Worm (Caenorhabditis elegans) whole organism, young adult: ENCODE data around the gene C27B7.9.

Source experiments
- B0035.1 ChIP-seq: sonication (generic microtip); optimal IDR thresholded peaks from 2 replicates; lab custom pipeline; 2016; ENCODE audit warnings: missing genetic modification characterization, mild to moderate bottlenecking, missing compliant biosample characterization, missing genotype, missing genetic modification reagents
- B0261.1 ChIP-seq: sonication (generic microtip); optimal IDR thresholded peaks from 2 replicates; lab custom pipeline; 2016; ENCODE audit warnings: mild to moderate bottlenecking, missing genetic modification characterization, moderate library complexity, missing compliant biosample characterization
- C06A6.2 ChIP-seq: fragments of 200-800 bp; sonication (Bioruptor generic); conservative IDR thresholded peaks from 2 replicates; pipeline ENCODE4 v1.3.6; 2022; ENCODE audit warnings: missing genetic modification characterization, missing compliant biosample characterization
- F10E7.11 ChIP-seq: sonication (generic microtip); optimal IDR thresholded peaks from 2 replicates; lab custom pipeline; 2017; ENCODE audit warnings: mild to moderate bottlenecking, missing genetic modification characterization, moderate library complexity, missing compliant biosample characterization
- F22D6.2 ChIP-seq: sonication (generic microtip); optimal IDR thresholded peaks from 2 replicates; lab custom pipeline; 2016; ENCODE audit warnings: mild to moderate bottlenecking, missing genetic modification characterization, missing compliant biosample characterization
- F37B4.10 ChIP-seq: fragments of 200-800 bp; sonication (Bioruptor generic); IDR thresholded peaks from 2 replicates; pipeline ENCODE4 v1.3.6; 2022; ENCODE audit warnings: missing genetic modification characterization, missing compliant biosample characterization
- F49E8.2 ChIP-seq: sonication (generic microtip); optimal IDR thresholded peaks from 3 replicates; lab custom pipeline; 2017; ENCODE audit warnings: missing genetic modification characterization, mild to moderate bottlenecking, missing compliant biosample characterization, antibody characterized with exemption, moderate library complexity; ENCODE audit not compliant: insufficient read depth
- F52B5.7 ChIP-seq: sonication (generic microtip); optimal IDR thresholded peaks from 2 replicates; lab custom pipeline; 2016; ENCODE audit warnings: mild to moderate bottlenecking, missing genetic modification characterization, missing compliant biosample characterization
- F57C9.4 ChIP-seq: sonication (generic microtip); optimal IDR thresholded peaks from 2 replicates; lab custom pipeline; 2017; ENCODE audit warnings: mild to moderate bottlenecking, missing genetic modification characterization, missing compliant biosample characterization
- K11D2.4 ChIP-seq: fragments of 200-800 bp; sonication (Bioruptor generic); IDR thresholded peaks from 2 replicates; pipeline ENCODE4 v1.3.6; 2022; ENCODE audit warnings: missing genetic modification reagents, missing genetic modification characterization, missing compliant biosample characterization
- T07F8.4 ChIP-seq: sonication (generic microtip); optimal IDR thresholded peaks from 2 replicates; lab custom pipeline; 2016; ENCODE audit warnings: mild to moderate bottlenecking, missing genetic modification characterization, moderate library complexity, missing compliant biosample characterization
- Y53F4B.3 ChIP-seq: fragments of 200-800 bp; sonication (Bioruptor generic); IDR thresholded peaks from 2 replicates; pipeline ENCODE4 v1.3.6; 2022; ENCODE audit warnings: missing genetic modification reagents, missing genetic modification characterization, missing compliant biosample characterization
- Y79H2A.3 ChIP-seq: fragments of 200-800 bp; sonication (Bioruptor generic); conservative IDR thresholded peaks from 2 replicates; pipeline ENCODE4 v1.3.6; 2022; ENCODE audit warnings: missing genetic modification reagents, missing genetic modification characterization, missing compliant biosample characterization
- ZK185.1 ChIP-seq: sonication (generic microtip); optimal IDR thresholded peaks from 2 replicates; lab custom pipeline; 2016; ENCODE audit warnings: mild to moderate bottlenecking, missing genetic modification characterization, missing compliant biosample characterization; ENCODE audit not compliant: poor library complexity, severe bottlenecking
- attf-5 ChIP-seq: fragments of 200-800 bp; sonication (Bioruptor generic); optimal IDR thresholded peaks from 2 replicates; lab custom pipeline; 2018; ENCODE audit warnings: mild to moderate bottlenecking, missing genetic modification characterization, missing compliant biosample characterization
- attf-6 ChIP-seq: fragments of 200-800 bp; sonication (Bioruptor generic); IDR thresholded peaks from 2 replicates; pipeline ENCODE4 v1.3.6; 2022; ENCODE audit warnings: missing genetic modification reagents, missing genetic modification characterization, missing compliant biosample characterization
- cebp-2 ChIP-seq: fragments of 200-800 bp; sonication (Bioruptor generic); IDR thresholded peaks from 2 replicates; pipeline ENCODE4 v1.3.6; 2022; ENCODE audit warnings: missing genetic modification characterization, missing compliant biosample characterization
- ceh-100 ChIP-seq: fragments of 200-800 bp; sonication (Bioruptor generic); IDR thresholded peaks from 2 replicates; pipeline ENCODE4 v1.3.6; 2022; ENCODE audit warnings: missing genetic modification reagents, missing genetic modification characterization, missing compliant biosample characterization
- ceh-58 ChIP-seq: fragments of 200-800 bp; sonication (Bioruptor generic); IDR thresholded peaks from 2 replicates; pipeline ENCODE4 v1.3.6; 2022; ENCODE audit warnings: missing genetic modification characterization, missing compliant biosample characterization
- ceh-79 ChIP-seq: sonication (generic microtip); optimal IDR thresholded peaks from 2 replicates; lab custom pipeline; 2017; ENCODE audit warnings: mild to moderate bottlenecking, missing genetic modification characterization, missing compliant biosample characterization
- ekl-4 ChIP-seq: fragments of 200-800 bp; sonication (Bioruptor generic); IDR thresholded peaks from 2 replicates; pipeline ENCODE4 v1.3.6; 2022; ENCODE audit warnings: missing genetic modification reagents, missing genetic modification characterization, missing compliant biosample characterization
- gei-17 ChIP-seq: fragments of 200-800 bp; sonication (Bioruptor generic); optimal IDR thresholded peaks from 2 replicates; lab custom pipeline; 2018; ENCODE audit warnings: mild to moderate bottlenecking, missing genetic modification characterization, missing compliant biosample characterization
- him-1 ChIP-seq: sonication (generic microtip); optimal IDR thresholded peaks from 2 replicates; lab custom pipeline; 2016; ENCODE audit warnings: missing genotype, missing genetic modification reagents, missing genetic modification characterization, missing compliant biosample characterization
- hlh-26 ChIP-seq: fragments of 200-800 bp; sonication (Bioruptor generic); conservative IDR thresholded peaks from 2 replicates; pipeline ENCODE4 v1.3.6; 2022; ENCODE audit warnings: missing genetic modification reagents, missing genetic modification characterization, missing compliant biosample characterization
- hmg-1.2 ChIP-seq: fragments of 200-800 bp; sonication (Bioruptor generic); IDR thresholded peaks from 2 replicates; pipeline ENCODE4 v1.3.6; 2022; ENCODE audit warnings: missing genetic modification reagents, missing genetic modification characterization, missing compliant biosample characterization
- hrde-1 ChIP-seq: sonication (generic microtip); optimal IDR thresholded peaks from 2 replicates; lab custom pipeline; 2016; ENCODE audit warnings: missing genetic modification characterization, mild to moderate bottlenecking, missing compliant biosample characterization, moderate library complexity, missing genotype, missing genetic modification reagents, borderline replicate concordance
- hsf-1 ChIP-seq: fragments of 200-800 bp; sonication (Bioruptor generic); IDR thresholded peaks from 2 replicates; pipeline ENCODE4 v1.3.6; 2022; ENCODE audit warnings: missing genetic modification reagents, missing genetic modification characterization, missing compliant biosample characterization
- let-526 ChIP-seq: fragments of 200-800 bp; sonication (Bioruptor generic); IDR thresholded peaks from 2 replicates; pipeline ENCODE4 v1.3.6; 2022; ENCODE audit warnings: missing genetic modification reagents, missing genetic modification characterization, missing compliant biosample characterization
- lin-35 ChIP-seq, 3 experiments: fragments of 150-350 bp in 2 of 3; sonication (generic microtip) in 1 of 3; optimal IDR thresholded peaks; 2 replicates each; lab custom pipeline; 2014 to 2018; ENCODE audit warnings: missing biosample characterization in 3 of 3, missing genetic modification characterization in 3 of 3, missing genetic modification reagents in 3 of 3
- lir-1 ChIP-seq: fragments of 200-800 bp; sonication (Bioruptor generic); conservative IDR thresholded peaks from 2 replicates; pipeline ENCODE4 v1.3.6; 2022; ENCODE audit warnings: missing genetic modification reagents, missing genetic modification characterization, missing compliant biosample characterization
- madf-10 ChIP-seq: sonication (generic microtip); optimal IDR thresholded peaks from 2 replicates; lab custom pipeline; 2016; ENCODE audit warnings: mild to moderate bottlenecking, missing genetic modification characterization, missing compliant biosample characterization
- mel-28 ChIP-seq: sonication (generic microtip); optimal IDR thresholded peaks from 2 replicates; lab custom pipeline; 2016; ENCODE audit warnings: borderline replicate concordance, mild to moderate bottlenecking, missing genetic modification characterization, missing compliant biosample characterization
- mes-4 ChIP-seq: sonication (generic microtip); optimal IDR thresholded peaks from 2 replicates; lab custom pipeline; 2016; ENCODE audit warnings: missing genotype, missing genetic modification characterization, missing compliant biosample characterization
- nfya-1 ChIP-seq: sonication (generic microtip); optimal IDR thresholded peaks from 2 replicates; lab custom pipeline; 2017; ENCODE audit warnings: antibody characterized with exemption, missing compliant biosample characterization, missing genetic modification characterization, borderline replicate concordance; ENCODE audit not compliant: insufficient read depth
- nhr-120 ChIP-seq: fragments of 200-800 bp; sonication (Bioruptor generic); IDR thresholded peaks from 2 replicates; pipeline ENCODE4 v1.3.6; 2022; ENCODE audit warnings: missing genetic modification characterization, missing compliant biosample characterization
- nhr-179 ChIP-seq: sonication (generic microtip); optimal IDR thresholded peaks from 2 replicates; lab custom pipeline; 2016; ENCODE audit warnings: mild to moderate bottlenecking, missing genetic modification characterization, missing compliant biosample characterization
- nhr-27 ChIP-seq: fragments of 200-800 bp; sonication (Bioruptor generic); optimal IDR thresholded peaks from 2 replicates; lab custom pipeline; 2018; ENCODE audit warnings: mild to moderate bottlenecking, missing genetic modification characterization, moderate library complexity, missing compliant biosample characterization
- nhr-80 ChIP-seq: sonication (generic microtip); optimal IDR thresholded peaks from 2 replicates; lab custom pipeline; 2016; ENCODE audit warnings: missing genetic modification characterization, missing compliant biosample characterization
- rec-8 ChIP-seq, 2 experiments: sonication (generic microtip); optimal IDR thresholded peaks; 2 replicates each; lab custom pipeline; 2016; ENCODE audit warnings: mild to moderate bottlenecking in 2 of 2, missing genetic modification characterization in 2 of 2, missing genetic modification reagents in 2 of 2, missing genotype in 2 of 2, missing biosample characterization in 1 of 2, missing compliant biosample characterization in 1 of 2, moderate library complexity in 1 of 2
- repo-1 ChIP-seq: sonication (generic microtip); optimal IDR thresholded peaks from 2 replicates; lab custom pipeline; 2017; ENCODE audit warnings: mild to moderate bottlenecking, missing genetic modification characterization, missing compliant biosample characterization
- rpc-1 ChIP-seq, 2 experiments: fragments of 150-350 bp in 1 of 2; sonication (generic microtip) in 1 of 2; optimal IDR thresholded peaks; 2 replicates each; lab custom pipeline; 2014 to 2018; ENCODE audit warnings: missing biosample characterization in 1 of 2, missing genetic modification characterization in 1 of 2, missing genetic modification reagents in 1 of 2, missing genotype in 1 of 2
- snpc-1.1 ChIP-seq: sonication (generic microtip); optimal IDR thresholded peaks from 2 replicates; lab custom pipeline; 2017; ENCODE audit warnings: missing genetic modification characterization, mild to moderate bottlenecking, missing compliant biosample characterization, antibody characterized with exemption, moderate library complexity, missing genotype, missing genetic modification reagents; ENCODE audit not compliant: insufficient read depth
- zfh-2 ChIP-seq: fragments of 200-800 bp; sonication (Bioruptor generic); conservative IDR thresholded peaks from 2 replicates; pipeline ENCODE4 v1.3.6; 2022; ENCODE audit warnings: missing genetic modification reagents, missing genetic modification characterization, missing compliant biosample characterization
- ztf-18 ChIP-seq: sonication (generic microtip); optimal IDR thresholded peaks from 2 replicates; lab custom pipeline; 2016; ENCODE audit warnings: missing genotype, mild to moderate bottlenecking, missing genetic modification characterization, missing compliant biosample characterization
- ztf-25 ChIP-seq: fragments of 200-800 bp; sonication (Bioruptor generic); IDR thresholded peaks from 2 replicates; pipeline ENCODE4 v1.3.6; 2022; ENCODE audit warnings: missing genetic modification reagents, missing genetic modification characterization, missing compliant biosample characterization
- ztf-26 ChIP-seq: sonication (generic microtip); optimal IDR thresholded peaks from 2 replicates; lab custom pipeline; 2017; ENCODE audit warnings: missing genetic modification characterization, missing compliant biosample characterization

Gene C27B7.9

DNA sequence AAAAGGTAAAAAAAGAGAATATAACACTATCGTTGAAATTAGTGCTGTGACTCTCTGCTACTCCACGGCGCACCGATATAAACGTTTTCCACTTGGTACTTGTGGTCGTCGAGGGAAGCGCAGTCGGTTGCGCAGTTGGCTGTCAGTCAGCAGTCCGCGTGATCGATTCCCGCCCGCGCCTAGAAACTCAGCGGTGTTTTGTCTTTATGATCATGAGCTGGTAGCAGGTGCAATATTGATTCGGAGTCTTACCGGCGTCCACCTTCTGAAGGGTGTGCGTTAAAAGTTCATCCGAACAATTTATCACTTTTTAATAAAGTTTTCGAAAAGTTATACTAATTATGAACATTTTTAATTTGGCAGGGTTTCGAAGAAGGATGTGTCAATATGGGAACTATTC is 11.2 kb upstream of the C27B7.9 start (continued):
- TF ChIP-seq repo-1 (tag; lab: Kevin White, UChicago) (peak; percentile 94), nhr-27 (tag; lab: Kevin White, UChicago) (peak; percentile 73), nfya-1 (tag; lab: Kevin White, UChicago) (no peak), B0035.1 (tag; lab: Kevin White, UChicago) (peak; percentile 82), attf-6 (GFP tag; lab: Robert Waterston, UW) (peak; percentile 48; the same call in 1 of the 2 replicates), him-1 (tag; lab: Kevin White, UChicago) (peak; percentile 68), B0261.1 (tag; lab: Kevin White, UChicago) (peak; percentile 98), ekl-4 (peak; percentile 89), madf-10 (tag; lab: Kevin White, UChicago) (peak; percentile 89), rpc-1 (optimal IDR thresholded peaks at IDR 0.05; lab: Kevin White, UChicago) (peak; percentile 94), rpc-1 (tag; optimal IDR thresholded peaks at IDR 0.05; lab: Kevin White, UChicago) (peak; percentile 91), ceh-58 (0 out of 2 replicates have a peak, but pooled peaks have one; percentile 30), rec-8 (tag; optimal IDR thresholded peaks at IDR 0.05; lab: Kevin White, UChicago) (peak; percentile 90 to 94), hrde-1 (tag; lab: Kevin White, UChicago) (peak; percentile 86), let-526 (peak; percentile 50; the same call in 1 of the 2 replicates), hlh-26 (GFP tag; lab: Robert Waterston, UW) (no peak), ZK185.1 (peak; percentile 91), mes-4 (tag; lab: Kevin White, UChicago) (peak; percentile 59), ztf-26 (peak; percentile 78), zfh-2 (GFP tag; lab: Robert Waterston, UW) (no peak; the same call in 1 of the 2 replicates), Y53F4B.3 (0 out of 2 replicates have a peak, but pooled peaks have one; percentile 15), T07F8.4 (peak; percentile 91), K11D2.4 (no peak), F49E8.2 (tag; lab: Kevin White, UChicago) (peak; percentile 77), mel-28 (tag; lab: Kevin White, UChicago) (peak; percentile 31), ztf-18 (peak; percentile 89), Y79H2A.3 (GFP tag; lab: Robert Waterston, UW) (peak; percentile 29; the same call in 1 of the 2 replicates), nhr-80 (peak; percentile 75), F10E7.11 (peak; percentile 92), hsf-1 (GFP tag; lab: Robert Waterston, UW) (peak; percentile 69), ztf-25 (GFP tag; lab: Robert Waterston, UW) (peak; percentile 62; the same call in 1 of the 2 replicates), F57C9.4 (tag; lab: Kevin White, UChicago) (peak; percentile 87), attf-5 (GFP tag; lab: Kevin White, UChicago) (peak; percentile 90), hmg-1.2 (GFP tag; lab: Robert Waterston, UW) (peak; percentile 78), C06A6.2 (peak; percentile 73; the same call in 1 of the 2 replicates), cebp-2 (peak; percentile 86; the same call in 1 of the 2 replicates), F37B4.10 (GFP tag; lab: Robert Waterston, UW) (no peak), nhr-120 (peak; percentile 89; the same call in 1 of the 2 replicates), snpc-1.1 (tag; lab: Kevin White, UChicago) (peak; percentile 56), lir-1 (peak; percentile 76), F52B5.7 (tag; lab: Kevin White, UChicago) (peak; percentile 92), nhr-179 (tag; lab: Kevin White, UChicago) (peak; percentile 78), gei-17 (GFP tag; lab: Kevin White, UChicago) (peak; percentile 45), lin-35 (GFP tag; optimal IDR thresholded peaks at IDR 0.05; lab: Kevin White, UChicago) (peak in 1 of 3 experiments; percentile 84), ceh-79 (tag; lab: Kevin White, UChicago) (peak; percentile 94), ceh-100 (GFP tag; lab: Robert Waterston, UW) (peak; percentile 74), F22D6.2 (tag; lab: Kevin White, UChicago) (peak; percentile 51)
